ENCODE assay signal across 4 worm cellular contexts in genomic region chrIII:2904164-2904563, ce11.
TF ChIP-seq lines count a peak whose summit lies in the region.

No protein-coding gene starts in this region.

TF ChIP-seq in whole organism, L1 larva, 84 proteins besides CTCF, POLR2A, EP300 and RAD21:
- TF ChIP-seq lin-14 (GFP tag; optimal IDR thresholded peaks at IDR 0.05; lab: Kevin White, UChicago) (peak; percentile 7), mab-9 (GFP tag; IDR thresholded peaks at IDR 0.05; lab: Robert Waterston, UW) (no peak)

TF ChIP-seq in whole organism, L4 larva, 104 proteins besides CTCF, POLR2A, EP300 and RAD21:
- TF ChIP-seq fos-1 (tag; optimal IDR thresholded peaks at IDR 0.05; lab: Kevin White, UChicago) (no peak), aha-1 (tag; lab: Kevin White, UChicago) (peak; percentile 57)

TF ChIP-seq in whole organism, mixed stage, embryonic, 35 proteins besides CTCF, POLR2A, EP300 and RAD21:
- peak; percentile 87 for TF ChIP-seq ces-1 (GFP tag; optimal IDR thresholded peaks at IDR 0.05; lab: Kevin White, UChicago)
- TF ChIP-seq mls-2 (tag; optimal IDR thresholded peaks at IDR 0.05; lab: Kevin White, UChicago): no peak

TF ChIP-seq in whole organism, young adult, 124 proteins besides CTCF, POLR2A, EP300 and RAD21:
- TF ChIP-seq hmg-1.2 (GFP tag; IDR thresholded peaks at IDR 0.05; lab: Robert Waterston, UW) (peak; percentile 85), attf-3 (GFP tag; conservative IDR thresholded peaks at IDR 0.05; lab: Robert Waterston, UW) (no peak)
